Worm (Caenorhabditis elegans) whole organism, L3 larva: Measurements from ENCODE around the gene ufl-1.

Experiments
- fkh-10 ChIP-seq: sonication (generic microtip); optimal IDR thresholded peaks from 2 replicates; lab custom pipeline; 2017; ENCODE audit warnings: missing biosample characterization, missing genetic modification reagents, missing genetic modification characterization
- fkh-2 ChIP-seq: fragments of 150-350 bp; optimal IDR thresholded peaks from 2 replicates; lab custom pipeline; 2014; ENCODE audit warnings: missing biosample characterization, missing genetic modification reagents, missing genetic modification characterization
- hmg-11 ChIP-seq: sonication (generic microtip); optimal IDR thresholded peaks from 2 replicates; lab custom pipeline; 2016; ENCODE audit warnings: missing genetic modification characterization, missing compliant biosample characterization
- lin-15B ChIP-seq: fragments of 150-350 bp; optimal IDR thresholded peaks from 2 replicates; lab custom pipeline; 2014; ENCODE audit warnings: missing biosample characterization, missing genetic modification characterization
- lsy-12 ChIP-seq: sonication (generic microtip); optimal IDR thresholded peaks from 2 replicates; lab custom pipeline; 2016; ENCODE audit warnings: mild to moderate bottlenecking, missing genetic modification characterization, missing compliant biosample characterization
- sea-2 ChIP-seq: fragments of 150-350 bp; sonication (generic microtip); optimal IDR thresholded peaks from 4 replicates; lab custom pipeline; 2014; ENCODE audit warnings: missing biosample characterization, missing genetic modification reagents, missing genetic modification characterization

The ufl-1 gene

DNA sequence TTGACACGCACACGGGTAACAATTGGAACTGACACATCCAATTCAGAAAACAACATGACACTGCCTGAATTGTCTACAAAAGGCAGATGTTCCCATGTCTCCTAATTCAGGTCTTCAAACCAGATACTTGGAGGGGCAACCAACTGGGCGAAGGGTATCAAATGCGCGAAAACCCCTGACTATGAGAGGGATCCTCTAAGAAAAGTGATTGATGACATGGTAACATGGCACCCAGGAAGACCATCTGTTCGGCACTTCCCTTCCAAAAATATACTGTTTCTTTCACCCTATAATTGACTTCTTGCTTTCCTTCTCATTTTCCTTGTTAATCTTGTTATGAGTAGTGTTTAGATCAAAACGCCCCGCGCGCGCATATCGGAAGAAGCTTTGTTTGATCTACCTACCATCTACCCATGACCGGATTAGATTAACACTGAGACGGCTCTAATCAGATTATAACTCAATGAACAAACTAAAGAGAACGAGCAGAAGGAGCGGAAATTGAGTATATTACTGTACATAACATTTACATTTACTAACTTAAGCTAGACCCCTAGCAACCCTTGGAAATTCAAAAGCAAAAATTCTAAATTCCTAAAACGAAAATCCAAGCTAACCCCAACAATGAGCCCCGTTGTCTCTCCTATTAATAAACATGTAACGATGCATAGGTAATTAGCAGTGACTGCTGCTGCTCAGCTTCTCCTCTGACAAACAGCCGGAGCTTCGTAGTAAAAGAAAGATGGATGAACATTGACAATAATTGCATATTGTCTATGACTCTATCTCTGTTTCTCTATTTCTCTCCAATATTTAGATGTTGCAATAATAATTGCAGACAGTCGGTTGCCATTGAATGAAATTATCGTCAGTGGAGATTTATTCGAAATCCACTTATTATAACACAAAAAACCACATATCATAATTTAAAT lies 51.9 kb downstream of the ufl-1 start:
- no peak for TF ChIP-seq fkh-10 (GFP tag; lab: Kevin White, UChicago)
- TF ChIP-seq lsy-12 = no peak
- TF ChIP-seq fkh-2 (tag; lab: Kevin White, UChicago) = no peak
- no peak for TF ChIP-seq sea-2 (GFP tag; lab: Kevin White, UChicago)
- TF ChIP-seq lin-15B (tag; lab: Kevin White, UChicago) = no peak
- TF ChIP-seq hmg-11 = no peak
